Worm (Caenorhabditis elegans) whole organism, L4 larva: ENCODE measurements around the gene rnr-2.

Experiments used
- F10B5.3 ChIP-seq: sonication (generic microtip); optimal IDR thresholded peaks from 2 replicates; lab custom pipeline; 2016; ENCODE audit warnings: mild to moderate bottlenecking, missing genetic modification characterization, missing compliant biosample characterization
- F49E8.2 ChIP-seq: sonication (generic microtip); optimal IDR thresholded peaks from 2 replicates; lab custom pipeline; 2016; ENCODE audit warnings: missing compliant biosample characterization, mild to moderate bottlenecking, missing genetic modification characterization, borderline replicate concordance
- T20F7.1 ChIP-seq: fragments of 200-800 bp; sonication (Bioruptor generic); optimal IDR thresholded peaks from 2 replicates; lab custom pipeline; 2018; ENCODE audit warnings: mild to moderate bottlenecking, missing genetic modification characterization, missing compliant biosample characterization
- T26A8.4 ChIP-seq: fragments of 200-800 bp; sonication (Bioruptor generic); IDR thresholded peaks from 2 replicates; pipeline ENCODE4 v1.3.6; 2022; ENCODE audit warnings: missing genetic modification characterization, missing compliant biosample characterization
- Y5F2A.4 ChIP-seq: fragments of 200-800 bp; sonication (Bioruptor generic); optimal IDR thresholded peaks from 2 replicates; lab custom pipeline; 2018; ENCODE audit warnings: mild to moderate bottlenecking, missing genetic modification characterization, missing compliant biosample characterization
- ZK337.2 ChIP-seq: fragments of 200-800 bp; sonication (Bioruptor generic); IDR thresholded peaks from 2 replicates; pipeline ENCODE4 v1.3.6; 2022; ENCODE audit warnings: missing genetic modification reagents, missing genetic modification characterization, missing compliant biosample characterization
- aha-1 ChIP-seq: fragments of 150-350 bp; peaks from one replicate; lab custom pipeline; 2014; ENCODE audit warnings: missing biosample characterization, missing genetic modification characterization
- ceh-44 ChIP-seq: fragments of 200-800 bp; sonication (Bioruptor generic); IDR thresholded peaks from 2 replicates; pipeline ENCODE4 v1.3.6; 2022; ENCODE audit warnings: missing genetic modification reagents, missing genetic modification characterization, missing compliant biosample characterization
- ces-1 ChIP-seq: fragments of 150-350 bp; sonication (generic microtip); optimal IDR thresholded peaks from 4 replicates; lab custom pipeline; 2014; ENCODE audit warnings: missing biosample characterization, missing genetic modification reagents, missing genetic modification characterization
- daf-16 ChIP-seq, 3 experiments: sonication (generic microtip); optimal IDR thresholded peaks; 2 replicates each; lab custom pipeline; 2016 to 2017; ENCODE audit warnings: missing genetic modification characterization in 3 of 3, missing genetic modification reagents in 3 of 3, mild to moderate bottlenecking in 2 of 3, missing compliant biosample characterization in 2 of 3, missing biosample characterization in 1 of 3, moderate library complexity in 1 of 3
- dmd-8 ChIP-seq: fragments of 200-800 bp; sonication (Bioruptor generic); IDR thresholded peaks from 2 replicates; pipeline ENCODE4 v1.3.6; 2022; ENCODE audit warnings: missing genetic modification characterization, missing compliant biosample characterization
- dve-1 ChIP-seq: sonication (generic microtip); optimal IDR thresholded peaks from 2 replicates; lab custom pipeline; 2017; ENCODE audit warnings: antibody characterized with exemption, mild to moderate bottlenecking, missing genetic modification characterization, missing compliant biosample characterization; ENCODE audit not compliant: insufficient read depth
- fkh-10 ChIP-seq: fragments of 150-350 bp; optimal IDR thresholded peaks from 2 replicates; lab custom pipeline; 2014; ENCODE audit warnings: missing biosample characterization, missing genetic modification reagents, missing genetic modification characterization
- hlh-11 ChIP-seq: fragments of 200-800 bp; sonication (Bioruptor generic); optimal IDR thresholded peaks from 2 replicates; lab custom pipeline; 2018; ENCODE audit warnings: mild to moderate bottlenecking, missing genetic modification characterization, missing compliant biosample characterization
- hmg-1.1 ChIP-seq: fragments of 200-800 bp; sonication (Bioruptor generic); IDR thresholded peaks from 2 replicates; pipeline ENCODE4 v1.3.6; 2022; ENCODE audit warnings: missing genetic modification reagents, missing genetic modification characterization, missing compliant biosample characterization
- jun-1 ChIP-seq: fragments of 150-350 bp; optimal IDR thresholded peaks from 2 replicates; lab custom pipeline; 2014; ENCODE audit warnings: missing biosample characterization, missing genetic modification reagents, missing genetic modification characterization
- lin-38 ChIP-seq: fragments of 200-800 bp; sonication (Bioruptor generic); IDR thresholded peaks from 2 replicates; pipeline ENCODE4 v1.3.6; 2022; ENCODE audit warnings: missing genetic modification reagents, missing genetic modification characterization, missing compliant biosample characterization
- lin-39 ChIP-seq: fragments of 150-350 bp; optimal IDR thresholded peaks from 2 replicates; lab custom pipeline; 2014; ENCODE audit warnings: missing biosample characterization, missing genetic modification reagents, missing genetic modification characterization
- nhr-10 ChIP-seq: fragments of 150-350 bp; optimal IDR thresholded peaks from 2 replicates; lab custom pipeline; 2014; ENCODE audit warnings: missing biosample characterization, missing genetic modification characterization
- nhr-11 ChIP-seq: fragments of 150-350 bp; optimal IDR thresholded peaks from 2 replicates; lab custom pipeline; 2014; ENCODE audit warnings: missing biosample characterization, missing genetic modification characterization
- pha-4 ChIP-seq, 2 experiments: fragments of 150-350 bp in 1 of 2; fragments of 200-800 bp in 1 of 2; sonication (Bioruptor generic) in 1 of 2; IDR thresholded peaks in 1 of 2; optimal IDR thresholded peaks in 1 of 2; 2 replicates each; pipeline versions ENCODE4 v1.3.6 to Lab custom; 2014 to 2022; ENCODE audit warnings: missing genetic modification characterization in 2 of 2, missing genetic modification reagents in 2 of 2, missing biosample characterization in 1 of 2, missing compliant biosample characterization in 1 of 2
- pqm-1 ChIP-seq: sonication (generic microtip); optimal IDR thresholded peaks from 2 replicates; lab custom pipeline; 2017; ENCODE audit warnings: missing biosample characterization, missing genetic modification characterization
- rbr-2 ChIP-seq: sonication (generic microtip); optimal IDR thresholded peaks from 2 replicates; lab custom pipeline; 2016; ENCODE audit warnings: missing genotype, missing genetic modification characterization, missing compliant biosample characterization
- saeg-2 ChIP-seq: fragments of 200-800 bp; sonication (Bioruptor generic); IDR thresholded peaks from 2 replicates; pipeline ENCODE4 v1.3.6; 2022; ENCODE audit warnings: missing genetic modification reagents, missing genetic modification characterization, missing compliant biosample characterization
- set-16 ChIP-seq: fragments of 200-800 bp; sonication (Bioruptor generic); IDR thresholded peaks from 2 replicates; pipeline ENCODE4 v1.3.6; 2022; ENCODE audit warnings: missing genetic modification reagents, missing genetic modification characterization, missing compliant biosample characterization
- unc-130 ChIP-seq: sonication (generic microtip); optimal IDR thresholded peaks from 2 replicates; lab custom pipeline; 2016; ENCODE audit warnings: missing genetic modification reagents, missing genetic modification characterization, missing compliant biosample characterization
- unc-39 ChIP-seq: sonication (generic microtip); optimal IDR thresholded peaks from 2 replicates; lab custom pipeline; 2017; ENCODE audit warnings: missing biosample characterization, missing genetic modification characterization
- unc-62 ChIP-seq, 3 experiments: fragments of 150-350 bp in 1 of 3; sonication (generic microtip); optimal IDR thresholded peaks in 2 of 3; peaks in 1 of 3; 1 replicate in 1 of 3; 2 replicates in 2 of 3; lab custom pipeline; 2014 to 2017; ENCODE audit warnings: missing biosample characterization in 3 of 3, missing genetic modification characterization in 3 of 3, missing genetic modification reagents in 3 of 3, missing genotype in 1 of 3
- vab-7 ChIP-seq: fragments of 200-800 bp; sonication (Bioruptor generic); IDR thresholded peaks from 2 replicates; pipeline ENCODE4 v1.3.6; 2022; ENCODE audit warnings: missing genetic modification reagents, missing genetic modification characterization, missing compliant biosample characterization
- zfp-2 ChIP-seq: sonication (generic microtip); optimal IDR thresholded peaks from 2 replicates; lab custom pipeline; 2016; ENCODE audit warnings: mild to moderate bottlenecking, missing genetic modification characterization, missing compliant biosample characterization

The rnr-2 gene

ce11 chrIII:4123900-4124299 is 29.2 kb upstream of the rnr-2 start:
- TF ChIP-seq fkh-10 (GFP tag; lab: Kevin White, UChicago), result peak; percentile 54
- TF ChIP-seq nhr-10, result no peak

DNA sequence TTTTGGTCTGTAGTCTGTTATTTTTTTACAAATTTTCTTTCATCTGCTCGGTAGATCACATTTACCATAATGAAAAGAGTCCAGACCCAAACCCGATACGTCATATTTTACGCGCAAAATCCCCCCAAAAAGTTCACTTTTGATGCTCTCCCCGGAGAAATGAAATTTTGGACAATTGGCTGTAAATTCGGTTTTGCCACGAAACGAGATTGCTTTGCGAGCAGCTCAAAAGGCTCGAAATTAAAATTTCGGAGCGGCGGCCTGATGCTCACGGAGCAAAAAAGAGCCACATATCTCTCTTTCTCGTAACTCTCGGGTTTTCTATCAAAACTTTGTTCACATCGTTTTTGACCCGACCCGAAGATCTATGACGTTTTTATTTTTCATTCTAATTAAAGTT is 28.6 kb upstream of the rnr-2 start:
- TF ChIP-seq dve-1 (no peak), daf-16 (GFP tag; optimal IDR thresholded peaks at IDR 0.05; lab: Kevin White, UChicago) (no peak), daf-16 (tag; optimal IDR thresholded peaks at IDR 0.05; lab: Kevin White, UChicago) (no peak), vab-7 (GFP tag; lab: Robert Waterston, UW) (no peak), T26A8.4 (GFP tag; lab: Robert Waterston, UW) (no peak), lin-38 (GFP tag; lab: Robert Waterston, UW) (no peak), zfp-2 (no peak), rbr-2 (tag; lab: Kevin White, UChicago) (no peak)

DNA sequence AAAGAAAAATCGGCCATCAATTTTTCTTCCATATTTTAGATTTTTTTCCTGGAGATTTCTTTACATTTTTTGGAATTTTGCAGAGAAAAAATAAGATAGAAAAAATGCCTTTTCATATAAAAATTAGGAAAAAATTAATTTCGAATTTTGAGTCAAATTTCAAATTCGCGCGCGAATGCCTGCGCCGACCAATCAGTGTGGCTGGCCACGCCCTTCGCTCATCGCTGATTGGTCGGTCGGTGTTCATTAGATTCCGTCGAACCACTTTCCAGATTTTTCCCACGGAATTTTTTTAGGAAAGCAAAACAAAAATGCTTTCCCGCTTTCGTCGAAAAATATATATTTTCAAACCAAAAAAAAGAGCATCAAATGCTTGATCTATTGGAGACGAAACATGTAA is 25.7 kb upstream of the rnr-2 start:
- TF ChIP-seq aha-1 (tag; lab: Kevin White, UChicago) (peak; percentile 66), F49E8.2 (tag; lab: Kevin White, UChicago) (no peak)

DNA sequence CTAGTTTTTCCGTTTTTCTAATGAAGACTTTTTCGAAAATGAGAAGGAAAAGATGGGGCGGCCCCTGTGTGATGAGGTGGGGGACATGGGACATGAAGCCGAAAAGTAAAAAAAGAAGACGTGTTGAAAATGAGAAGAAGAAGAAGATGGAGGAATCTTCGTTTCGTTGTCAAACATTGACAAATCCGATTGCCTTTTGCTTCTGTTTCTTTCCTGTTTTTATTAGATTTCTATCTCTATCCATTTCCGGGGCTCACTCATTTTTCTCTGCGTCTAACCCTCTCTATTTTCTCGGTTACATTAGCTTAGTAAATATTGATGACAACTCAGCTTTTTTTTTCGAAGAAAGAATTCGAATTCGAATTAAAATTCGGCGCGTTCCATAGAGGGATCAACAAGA is 25.0 kb upstream of the rnr-2 start:
- TF ChIP-seq ces-1 (GFP tag; lab: Kevin White, UChicago) (peak; percentile 54), aha-1 (tag; lab: Kevin White, UChicago) (peak; percentile 74), unc-130 (GFP tag; lab: Kevin White, UChicago) (no peak)
- TF ChIP-seq, all 104 proteins: peak for 2

ce11 chrIII:4115085-4115484 is 20.4 kb upstream of the rnr-2 start, which contains the start of gene unc-103:
Gene unc-103, plus strand, starts transcription at chrIII:4115385.
- no peak for TF ChIP-seq unc-39 (tag; lab: Kevin White, UChicago)
- no peak for TF ChIP-seq jun-1 (tag; lab: Kevin White, UChicago)
- TF ChIP-seq F10B5.3 (tag; lab: Kevin White, UChicago), result no peak
- TF ChIP-seq pha-4 (GFP tag; IDR thresholded peaks at IDR 0.05; lab: Robert Waterston, UW), result no peak
- no peak for TF ChIP-seq pha-4 (tag; optimal IDR thresholded peaks at IDR 0.05; lab: Kevin White, UChicago)
- no peak for TF ChIP-seq ZK337.2 (GFP tag; lab: Robert Waterston, UW)
- no peak for TF ChIP-seq T20F7.1 (GFP tag; lab: Kevin White, UChicago)
- TF ChIP-seq lin-39 (tag; lab: Kevin White, UChicago), result no peak

- TF ChIP-seq unc-62 (GFP tag; optimal IDR thresholded peaks at IDR 0.05 in 1 of 2; lab: Kevin White, UChicago) (peak in 1 of 2 experiments; percentile 70), unc-62 (tag; optimal IDR thresholded peaks at IDR 0.05; lab: Kevin White, UChicago) (no peak), daf-16 (GFP tag; optimal IDR thresholded peaks at IDR 0.05; lab: Kevin White, UChicago) (peak in 1 of 2 experiments; percentile 26), daf-16 (tag; optimal IDR thresholded peaks at IDR 0.05; lab: Kevin White, UChicago) (no peak), dmd-8 (GFP tag; lab: Robert Waterston, UW) (no peak), nhr-11 (tag; lab: Kevin White, UChicago) (peak; percentile 26), Y5F2A.4 (GFP tag; lab: Kevin White, UChicago) (no peak), pqm-1 (tag; lab: Kevin White, UChicago) (no peak), hlh-11 (tag; lab: Kevin White, UChicago) (peak; percentile 12), set-16 (GFP tag; lab: Robert Waterston, UW) (no peak), ceh-44 (no peak), lin-39 (tag; lab: Kevin White, UChicago) (no peak), saeg-2 (GFP tag; lab: Robert Waterston, UW) (no peak), hmg-1.1 (GFP tag; lab: Robert Waterston, UW) (0 out of 2 replicates have a peak, but pooled peaks have one; percentile 9)
These were observed 18.9 kb upstream of the rnr-2 start for ce11 chrIII:4113594-4113993.
